In genomic region chrIV:4949729-4950128, ce11 we compare ENCODE assay signal across 4 worm cellular contexts.
TF ChIP-seq lines count a peak whose summit lies in the region.
"Not testable (repeated sequence)": the region's sequence is repeated elsewhere in the genome, so short reads cannot be mapped to it uniquely, and the experiment has no call there.

No protein-coding gene starts in this region.

TF ChIP-seq in whole organism, L4 larva, 104 proteins besides CTCF, POLR2A, EP300 and RAD21:
- TF ChIP-seq arid-1 (GFP tag; conservative IDR thresholded peaks at IDR 0.05; lab: Robert Waterston, UW) (peak; percentile 82), zfp-3 (GFP tag; conservative IDR thresholded peaks at IDR 0.05; lab: Robert Waterston, UW) (peak; percentile 52; the same call in 1 of the 2 replicates), snpc-1.2 (GFP tag; IDR thresholded peaks at IDR 0.05; lab: Robert Waterston, UW) (peak; percentile 96), pha-4 (GFP tag; IDR thresholded peaks at IDR 0.05; lab: Robert Waterston, UW) (peak; percentile 88; the same call in 1 of the 2 replicates), F26F4.8 (GFP tag; conservative IDR thresholded peaks at IDR 0.05; lab: Robert Waterston, UW) (peak; percentile 89)
- TF ChIP-seq pha-4 (tag; optimal IDR thresholded peaks at IDR 0.05; lab: Kevin White, UChicago) = not testable (repeated sequence)

TF ChIP-seq in whole organism, early embryonic, 17 proteins besides CTCF, POLR2A, EP300 and RAD21:
- peak; percentile 77 for TF ChIP-seq flt-1 (GFP tag; IDR thresholded peaks at IDR 0.05; lab: Robert Waterston, UW)

TF ChIP-seq in whole organism, midembryonic, 9 proteins besides CTCF, POLR2A, EP300 and RAD21:
- peak; percentile 69 for TF ChIP-seq T22C8.4 (GFP tag; IDR thresholded peaks at IDR 0.05; lab: Robert Waterston, UW)
- peak; percentile 45; the same call in 1 of the 2 replicates for TF ChIP-seq ref-1 (GFP tag; conservative IDR thresholded peaks at IDR 0.05; lab: Robert Waterston, UW)

TF ChIP-seq in whole organism, young adult, 124 proteins besides CTCF, POLR2A, EP300 and RAD21:
- TF ChIP-seq tbp1 (GFP tag; optimal IDR thresholded peaks at IDR 0.05; lab: Kevin White, UChicago) (peak; percentile 89), rcor-1 (GFP tag; IDR thresholded peaks at IDR 0.05; lab: Robert Waterston, UW) (peak; percentile 24; the same call in 1 of the 2 replicates), ceh-100 (GFP tag; IDR thresholded peaks at IDR 0.05; lab: Robert Waterston, UW) (peak; percentile 58), madf-8 (GFP tag; conservative IDR thresholded peaks at IDR 0.05; lab: Robert Waterston, UW) (0 out of 2 replicates have a peak, but pooled peaks have one; percentile 18), bed-1 (GFP tag; IDR thresholded peaks at IDR 0.05; lab: Robert Waterston, UW) (peak; percentile 76; the same call in 1 of the 2 replicates), rpc-1 (optimal IDR thresholded peaks at IDR 0.05; lab: Kevin White, UChicago) (peak; percentile 44), rpc-1 (tag; optimal IDR thresholded peaks at IDR 0.05; lab: Kevin White, UChicago) (peak; percentile 64), let-526 (GFP tag; IDR thresholded peaks at IDR 0.05; lab: Robert Waterston, UW) (0 out of 2 replicates have a peak, but pooled peaks have one; percentile 44), B0261.1 (tag; optimal IDR thresholded peaks at IDR 0.05; lab: Kevin White, UChicago) (peak; percentile 69), T07F8.4 (tag; optimal IDR thresholded peaks at IDR 0.05; lab: Kevin White, UChicago) (peak; percentile 16), Y53G8AR.9 (GFP tag; conservative IDR thresholded peaks at IDR 0.05; lab: Robert Waterston, UW) (0 out of 2 replicates have a peak, but pooled peaks have one; percentile 50), snpc-4 (tag; optimal IDR thresholded peaks at IDR 0.05; lab: Kevin White, UChicago) (peak in 1 of 4 experiments; percentile 83)
- TF ChIP-seq snpc-4 (GFP tag; optimal IDR thresholded peaks at IDR 0.05; lab: Kevin White, UChicago) = not testable (repeated sequence)
